Fruit fly (Drosophila melanogaster): ENCODE results near the gene CG32022.

Gene CG32022

DNA sequence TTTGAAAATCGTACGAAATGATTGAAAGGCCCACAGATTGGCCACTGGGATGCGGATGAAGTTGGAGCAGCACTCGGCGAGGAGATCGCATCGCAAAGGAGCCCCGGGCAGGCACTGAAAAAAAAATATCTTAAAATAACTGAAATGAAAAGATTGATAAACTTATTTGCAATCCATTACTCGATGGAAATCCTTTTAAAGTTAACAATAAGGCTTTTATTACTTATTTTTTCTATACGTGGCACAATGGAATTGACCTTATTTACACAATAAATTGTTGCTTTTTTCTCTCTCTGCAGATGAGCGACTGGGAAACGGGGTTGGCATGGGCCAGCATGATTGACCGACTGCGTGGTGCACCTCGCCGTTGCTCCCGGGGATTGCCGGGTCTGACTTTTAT lies 30.2 kb upstream of the CG32022 start (continued):
- no peak for TF ChIP-seq usp (GFP tag; optimal IDR thresholded peaks at IDR 0.05)
- TF ChIP-seq Myb (GFP tag; optimal IDR thresholded peaks at IDR 0.05) = no peak
- TF ChIP-seq al (GFP tag; IDR thresholded peaks at IDR 0.05) = no peak
- no peak for TF ChIP-seq CG9215 (GFP tag; IDR thresholded peaks at IDR 0.05)
- peak; percentile 42 for TF ChIP-seq CG4424 (GFP tag; optimal IDR thresholded peaks at IDR 0.05)
- peak; percentile 69 for TF ChIP-seq Oli (tag; optimal IDR thresholded peaks at IDR 0.05)
- TF ChIP-seq aop (GFP tag; IDR thresholded peaks at IDR 0.05) = no peak
- peak; percentile 67 for TF ChIP-seq CG6689 (GFP tag; IDR thresholded peaks at IDR 0.05)
- no peak for TF ChIP-seq D (optimal IDR thresholded peaks at IDR 0.05)
- peak; percentile 47 for TF ChIP-seq D (GFP tag; optimal IDR thresholded peaks at IDR 0.05)
- TF ChIP-seq Hr3 (GFP tag; optimal IDR thresholded peaks at IDR 0.05) = peak; percentile 54
- no peak for TF ChIP-seq zfh2 (GFP tag; optimal IDR thresholded peaks at IDR 0.05)
- TF ChIP-seq stc (GFP tag; IDR thresholded peaks at IDR 0.05) = peak; percentile 59; the same call in 1 of the 2 replicates
- TF ChIP-seq CG13287 (GFP tag; IDR thresholded peaks at IDR 0.05; ENCODE audit: partially characterized antibody) = no peak
- no peak for TF ChIP-seq Antp (GFP tag; optimal IDR thresholded peaks at IDR 0.05)
- no peak; the same call in 1 of the 2 replicates for TF ChIP-seq CG4360 (GFP tag; IDR thresholded peaks at IDR 0.05)
- no peak for TF ChIP-seq pan (optimal IDR thresholded peaks at IDR 0.05)
- peak in 1 of 2 experiments; percentile 72 for TF ChIP-seq pan (GFP tag; optimal IDR thresholded peaks at IDR 0.05 in 1 of 2, IDR thresholded peaks at IDR 0.05 in 1 of 2)
- no peak for TF ChIP-seq CG4328 (GFP tag; optimal IDR thresholded peaks at IDR 0.05)
- no peak for TF ChIP-seq CkIIα-i1 (GFP tag; IDR thresholded peaks at IDR 0.05)
- no peak for TF ChIP-seq CG17802 (tag; optimal IDR thresholded peaks at IDR 0.05)
- TF ChIP-seq D19B (GFP tag; optimal IDR thresholded peaks at IDR 0.05) = no peak
- TF ChIP-seq CG4404 (GFP tag; IDR thresholded peaks at IDR 0.05) = no peak
- peak; percentile 64; the same call in 1 of the 2 replicates for TF ChIP-seq Ada2b (GFP tag; IDR thresholded peaks at IDR 0.05)
- no peak; the same call in 1 of the 2 replicates for TF ChIP-seq CG7372 (GFP tag; IDR thresholded peaks at IDR 0.05)
- peak; percentile 54 for TF ChIP-seq pnt (GFP tag; optimal IDR thresholded peaks at IDR 0.05)
- TF ChIP-seq CG11723 (GFP tag; optimal IDR thresholded peaks at IDR 0.05) = peak; percentile 7
- TF ChIP-seq CG14050 (GFP tag; IDR thresholded peaks at IDR 0.05) = peak; percentile 32; the same call in 1 of the 3 replicates
- peak; percentile 61 for TF ChIP-seq az2 (GFP tag; optimal IDR thresholded peaks at IDR 0.05)
- TF ChIP-seq CG3163 (GFP tag; optimal IDR thresholded peaks at IDR 0.05) = no peak
- TF ChIP-seq ttk (GFP tag; IDR thresholded peaks at IDR 0.05) = peak; percentile 70
- TF ChIP-seq CG13123 (GFP tag; optimal IDR thresholded peaks at IDR 0.05) = no peak
- TF ChIP-seq Poxn (GFP tag; IDR thresholded peaks at IDR 0.05) = no peak
- TF ChIP-seq slbo (GFP tag; IDR thresholded peaks at IDR 0.05) = peak; percentile 28; the same call in 1 of the 2 replicates
- peak; percentile 4 for TF ChIP-seq Sry-δ (GFP tag; optimal IDR thresholded peaks at IDR 0.05)
- no peak for TF ChIP-seq CG7786 (GFP tag; optimal IDR thresholded peaks at IDR 0.05)
- no peak for TF ChIP-seq Side (GFP tag; optimal IDR thresholded peaks at IDR 0.05)
- no peak for TF ChIP-seq slp2 (GFP tag; optimal IDR thresholded peaks at IDR 0.05)
- TF ChIP-seq NC2β (GFP tag; optimal IDR thresholded peaks at IDR 0.05) = peak; percentile 12
- TF ChIP-seq HLH4C (GFP tag; IDR thresholded peaks at IDR 0.05; ENCODE audit: partially characterized antibody) = no peak
- no peak for TF ChIP-seq CHES-1-like (GFP tag; optimal IDR thresholded peaks at IDR 0.05)
- TF ChIP-seq Aef1 (GFP tag; IDR thresholded peaks at IDR 0.05) = no peak
- peak; percentile 3 for TF ChIP-seq CG10462 (GFP tag; optimal IDR thresholded peaks at IDR 0.05)
- TF ChIP-seq Oaz (GFP tag; IDR thresholded peaks at IDR 0.05) = no peak
- no peak for TF ChIP-seq hkb (optimal IDR thresholded peaks at IDR 0.05)
- peak; percentile 69 for TF ChIP-seq hkb (GFP tag; IDR thresholded peaks at IDR 0.05)
- TF ChIP-seq TFAM (GFP tag; optimal IDR thresholded peaks at IDR 0.05) = no peak
- peak; percentile 55; the same call in 1 of the 2 replicates for TF ChIP-seq lmd (GFP tag; IDR thresholded peaks at IDR 0.05)
- TF ChIP-seq NfI (GFP tag; optimal IDR thresholded peaks at IDR 0.05) = peak; percentile 17
- peak; percentile 24 for TF ChIP-seq CG5245 (GFP tag; optimal IDR thresholded peaks at IDR 0.05)
- TF ChIP-seq CG13424 (tag; optimal IDR thresholded peaks at IDR 0.05) = peak; percentile 61
- TF ChIP-seq abd-A (tag; optimal IDR thresholded peaks at IDR 0.05) = no peak
- no peak for TF ChIP-seq crol (GFP tag; IDR thresholded peaks at IDR 0.05)
- TF ChIP-seq disco-r (GFP tag; optimal IDR thresholded peaks at IDR 0.05) = no peak
